Fruit fly (Drosophila melanogaster): ENCODE measurements around the gene CG7054.

dm6 chr3R:22423996-22424395 is 40.8 kb upstream of the CG7054 start:
- no peak for TF ChIP-seq psq (optimal IDR thresholded peaks at IDR 0.05)
- TF ChIP-seq ttk (optimal IDR thresholded peaks at IDR 0.05), result no peak
- TF ChIP-seq insv (optimal IDR thresholded peaks at IDR 0.05), result no peak

Measured in Kc167 (cell line).